Fruit fly (Drosophila melanogaster): Measurements from ENCODE around the gene COX5A.

- TF ChIP-seq CG7368 (GFP tag; optimal IDR thresholded peaks at IDR 0.05), result no peak
- TF ChIP-seq Met (GFP tag; optimal IDR thresholded peaks at IDR 0.05), result no peak
- TF ChIP-seq achi (GFP tag; optimal IDR thresholded peaks at IDR 0.05), result no peak
- no peak for TF ChIP-seq spab (GFP tag; optimal IDR thresholded peaks at IDR 0.05)
- TF ChIP-seq CG11902 (GFP tag; optimal IDR thresholded peaks at IDR 0.05), result no peak
- no peak for TF ChIP-seq CG6854 (GFP tag; optimal IDR thresholded peaks at IDR 0.05)
- TF ChIP-seq lz (GFP tag; optimal IDR thresholded peaks at IDR 0.05), result no peak
- TF ChIP-seq pdm3 (GFP tag; optimal IDR thresholded peaks at IDR 0.05), result no peak
These were observed 8.2 kb upstream of the COX5A start for dm6 chr3R:11810831-11811484.

All from whole organism, prepupa.